Worm (Caenorhabditis elegans) whole organism, young adult: ENCODE measurements around the gene F25B5.3.

Experiments used
- F33H1.4 ChIP-seq: fragments of 200-800 bp; sonication (Bioruptor generic); IDR thresholded peaks from 2 replicates; pipeline ENCODE4 v1.3.6; 2022; ENCODE audit warnings: missing genetic modification reagents, missing genetic modification characterization, missing compliant biosample characterization
- Y67H2A.10 ChIP-seq: fragments of 200-800 bp; sonication (Bioruptor generic); conservative IDR thresholded peaks from 2 replicates; pipeline ENCODE4 v1.3.6; 2022; ENCODE audit warnings: missing genetic modification reagents, missing genetic modification characterization, missing compliant biosample characterization
- ZK185.1 ChIP-seq: sonication (generic microtip); optimal IDR thresholded peaks from 2 replicates; lab custom pipeline; 2016; ENCODE audit warnings: mild to moderate bottlenecking, missing genetic modification characterization, missing compliant biosample characterization; ENCODE audit not compliant: poor library complexity, severe bottlenecking
- attf-3 ChIP-seq: fragments of 200-800 bp; sonication (Bioruptor generic); conservative IDR thresholded peaks from 2 replicates; pipeline ENCODE4 v1.3.6; 2022; ENCODE audit warnings: missing genetic modification reagents, missing genetic modification characterization, missing compliant biosample characterization
- attf-6 ChIP-seq: fragments of 200-800 bp; sonication (Bioruptor generic); IDR thresholded peaks from 2 replicates; pipeline ENCODE4 v1.3.6; 2022; ENCODE audit warnings: missing genetic modification reagents, missing genetic modification characterization, missing compliant biosample characterization
- cebp-1 ChIP-seq, 2 experiments: fragments of 200-800 bp in 1 of 2; sonication (Bioruptor generic) in 1 of 2; sonication (generic microtip) in 1 of 2; IDR thresholded peaks in 1 of 2; optimal IDR thresholded peaks in 1 of 2; 2 replicates each; pipeline versions ENCODE4 v1.3.6 to Lab custom; 2017 to 2022; ENCODE audit warnings: missing compliant biosample characterization in 2 of 2, missing genetic modification characterization in 2 of 2, mild to moderate bottlenecking in 1 of 2, missing genetic modification reagents in 1 of 2, moderate library complexity in 1 of 2
- rec-8 ChIP-seq, 2 experiments: sonication (generic microtip); optimal IDR thresholded peaks; 2 replicates each; lab custom pipeline; 2016; ENCODE audit warnings: mild to moderate bottlenecking in 2 of 2, missing genetic modification characterization in 2 of 2, missing genetic modification reagents in 2 of 2, missing genotype in 2 of 2, missing biosample characterization in 1 of 2, missing compliant biosample characterization in 1 of 2, moderate library complexity in 1 of 2
- rpc-1 ChIP-seq, 2 experiments: fragments of 150-350 bp in 1 of 2; sonication (generic microtip) in 1 of 2; optimal IDR thresholded peaks; 2 replicates each; lab custom pipeline; 2014 to 2018; ENCODE audit warnings: missing biosample characterization in 1 of 2, missing genetic modification characterization in 1 of 2, missing genetic modification reagents in 1 of 2, missing genotype in 1 of 2
- snpc-4 ChIP-seq, 5 experiments: fragments of 150-350 bp in 1 of 5; sonication (generic microtip) in 4 of 5; optimal IDR thresholded peaks; 2 replicates each; lab custom pipeline; 2014 to 2018; ENCODE audit warnings: missing genetic modification characterization in 5 of 5, missing biosample characterization in 3 of 5, antibody characterized with exemption in 2 of 5, mild to moderate bottlenecking in 2 of 5, missing compliant biosample characterization in 2 of 5, missing genotype in 2 of 5, moderate library complexity in 2 of 5, missing genetic modification reagents in 1 of 5
- zfh-2 ChIP-seq: fragments of 200-800 bp; sonication (Bioruptor generic); conservative IDR thresholded peaks from 2 replicates; pipeline ENCODE4 v1.3.6; 2022; ENCODE audit warnings: missing genetic modification reagents, missing genetic modification characterization, missing compliant biosample characterization

- TF ChIP-seq snpc-4 (GFP tag; optimal IDR thresholded peaks at IDR 0.05; lab: Kevin White, UChicago): no peak
- no peak for TF ChIP-seq snpc-4 (tag; optimal IDR thresholded peaks at IDR 0.05; lab: Kevin White, UChicago)
- TF ChIP-seq attf-3 (GFP tag; lab: Robert Waterston, UW): no peak
- TF ChIP-seq rec-8 (tag; optimal IDR thresholded peaks at IDR 0.05; lab: Kevin White, UChicago): no peak
- no peak for TF ChIP-seq rpc-1 (optimal IDR thresholded peaks at IDR 0.05; lab: Kevin White, UChicago)
- TF ChIP-seq rpc-1 (tag; optimal IDR thresholded peaks at IDR 0.05; lab: Kevin White, UChicago): no peak
- TF ChIP-seq F33H1.4 (GFP tag; lab: Robert Waterston, UW): no peak
- TF ChIP-seq zfh-2: no peak
- TF ChIP-seq attf-6 (GFP tag; lab: Robert Waterston, UW): no peak
- TF ChIP-seq ZK185.1: no peak
- TF ChIP-seq cebp-1 (GFP tag; IDR thresholded peaks at IDR 0.05; lab: Robert Waterston, UW): no peak
- TF ChIP-seq cebp-1 (tag; optimal IDR thresholded peaks at IDR 0.05; lab: Kevin White, UChicago): no peak
- TF ChIP-seq Y67H2A.10: no peak
These were observed 48.0 kb upstream of the F25B5.3 start for ce11 chrIII:5900709-5901108.
